Worm (Caenorhabditis elegans): Measurements from ENCODE around the gene pitr-1.

DNA sequence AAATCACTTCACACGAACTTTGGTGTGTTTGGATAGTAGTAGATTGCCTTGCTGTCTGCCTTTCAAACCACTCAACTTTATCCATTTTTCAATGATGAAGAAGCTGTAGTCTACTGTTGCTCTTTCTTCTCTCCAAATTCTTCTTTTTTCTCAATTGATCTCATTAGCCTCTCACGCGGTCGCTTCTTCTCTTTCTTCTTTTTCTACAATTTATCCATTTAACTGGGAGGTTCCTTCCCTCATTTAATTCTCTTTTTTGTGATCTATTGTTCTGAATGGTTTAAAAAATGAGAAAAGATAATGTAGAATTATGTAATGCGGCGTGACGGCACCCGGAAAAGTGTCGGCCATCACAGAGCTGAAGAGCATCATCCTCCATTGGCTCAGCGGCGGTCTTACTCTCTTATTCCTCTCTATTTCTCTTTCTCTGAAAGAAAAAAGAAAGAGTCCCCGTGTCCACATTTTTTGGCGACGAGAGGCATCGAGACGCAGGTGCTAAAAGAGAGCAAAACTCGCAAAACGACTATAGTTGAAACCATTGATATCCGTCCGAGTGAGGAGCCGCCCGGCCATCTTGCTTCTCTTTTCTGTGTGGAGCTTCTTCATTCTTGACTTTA lies 6.7 kb downstream of the pitr-1 start:
- TF ChIP-seq flt-1 (GFP tag; IDR thresholded peaks at IDR 0.05) (no peak), tbx-11 (GFP tag; IDR thresholded peaks at IDR 0.05) (no peak), F13C5.2 (tag; optimal IDR thresholded peaks at IDR 0.05) (no peak), hmbx-1 (tag; optimal IDR thresholded peaks at IDR 0.05) (no peak), tra-4 (tag; optimal IDR thresholded peaks at IDR 0.05) (no peak), ama-1 (optimal IDR thresholded peaks at IDR 0.05) (no peak), B0310.2 (tag; optimal IDR thresholded peaks at IDR 0.05) (no peak), ceh-13 (GFP tag; optimal IDR thresholded peaks at IDR 0.05) (no peak), hmg-4 (GFP tag; optimal IDR thresholded peaks at IDR 0.05) (no peak), tbx-37 (GFP tag; conservative IDR thresholded peaks at IDR 0.05) (no peak), hnd-1 (tag; optimal IDR thresholded peaks at IDR 0.05) (no peak), pes-1 (GFP tag; IDR thresholded peaks at IDR 0.05) (no peak), scrt-1 (GFP tag; IDR thresholded peaks at IDR 0.05) (no peak), sea-1 (GFP tag; conservative IDR thresholded peaks at IDR 0.05) (no peak)

Measured in whole organism, early embryonic.